Fruit fly (Drosophila melanogaster): ENCODE measurements around the gene aus.

- no peak for TF ChIP-seq hth (optimal IDR thresholded peaks at IDR 0.05)
- no peak for TF ChIP-seq Adf1 (GFP tag; IDR thresholded peaks at IDR 0.05)
- TF ChIP-seq gsb-n (tag; optimal IDR thresholded peaks at IDR 0.05), result no peak
- TF ChIP-seq CG1024 (GFP tag; IDR thresholded peaks at IDR 0.05), result no peak
- no peak for TF ChIP-seq shn (GFP tag; optimal IDR thresholded peaks at IDR 0.05)
- TF ChIP-seq CG9817 (tag; optimal IDR thresholded peaks at IDR 0.05), result no peak
- no peak for TF ChIP-seq sob (GFP tag; IDR thresholded peaks at IDR 0.05)
These were observed 39.2 kb upstream of the aus start, which contains the start of gene bap for dm6 chr3R:21388564-21388963.

Measured in whole organism, embryonic.